Worm (Caenorhabditis elegans) whole organism, L2 larva: ENCODE results near the gene srv-1.

Experiments
- egl-27 ChIP-seq: sonication (generic microtip); optimal IDR thresholded peaks from 3 replicates; lab custom pipeline; 2017; ENCODE audit warnings: missing biosample characterization, missing genetic modification reagents, missing genetic modification characterization
- mbf-1 ChIP-seq: sonication (generic microtip); optimal IDR thresholded peaks from 2 replicates; lab custom pipeline; 2017; ENCODE audit warnings: missing biosample characterization, missing genetic modification characterization
- mdl-1 ChIP-seq, 2 experiments: fragments of 150-350 bp in 1 of 2; sonication (generic microtip) in 1 of 2; optimal IDR thresholded peaks; 2 replicates each; lab custom pipeline; 2017; ENCODE audit warnings: missing biosample characterization in 2 of 2, missing genetic modification characterization in 2 of 2
- ztf-4 ChIP-seq: fragments of 150-350 bp; optimal IDR thresholded peaks from 2 replicates; lab custom pipeline; 2014; ENCODE audit warnings: missing biosample characterization, missing genetic modification characterization

ce11 chrIII:6888999-6889824 lies 39.0 kb downstream of the srv-1 start, which contains the start of the genes brd-1 and K04C2.2:
- TF ChIP-seq mbf-1 (tag; lab: Kevin White, UChicago) (no peak), ztf-4 (tag; lab: Kevin White, UChicago) (no peak), egl-27 (tag; lab: Kevin White, UChicago) (no peak), mdl-1 (tag; optimal IDR thresholded peaks at IDR 0.05; lab: Kevin White, UChicago) (no peak)
